Fruit fly (Drosophila melanogaster): ENCODE measurements around the gene CG14826.

CG14826 gene

DNA sequence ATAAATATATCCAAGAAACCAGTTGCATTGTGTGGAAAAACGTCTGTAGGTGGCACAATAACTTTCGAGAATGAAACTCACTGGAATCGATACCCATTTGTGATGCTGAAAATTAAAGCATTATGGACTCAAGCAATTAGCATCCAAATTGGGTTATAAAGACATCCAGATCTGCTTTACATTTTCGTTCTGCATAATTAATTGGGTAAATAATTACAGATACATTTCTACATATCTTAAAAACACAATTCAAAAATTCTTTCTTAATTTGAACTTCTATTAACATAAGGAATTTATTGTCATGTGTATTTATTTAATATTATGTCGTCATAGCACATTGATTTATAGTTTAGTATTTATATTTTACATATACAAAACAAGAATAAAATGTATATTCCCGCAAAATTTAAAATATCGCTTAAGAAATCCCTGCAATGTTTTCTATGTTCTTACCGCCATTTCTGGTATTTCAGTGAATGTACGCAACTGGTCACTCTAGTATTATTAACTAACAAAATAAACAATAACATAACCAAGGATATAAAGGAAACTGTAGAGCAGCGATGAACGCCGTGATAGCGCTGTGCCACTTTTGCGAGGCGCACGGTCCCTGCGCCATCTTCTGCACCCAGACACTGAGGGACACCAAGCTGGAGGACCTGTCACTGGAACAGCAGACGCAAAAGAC lies 3.9 kb downstream of the CG14826 start, which contains the start of the genes CG14829 and BHD:
Gene CG14829 (minus strand): TSS at position 51 of the 688 bp plus-strand sequence.
Gene BHD (plus strand): TSS at position 471 of the 688 bp plus-strand sequence.
- TF ChIP-seq MBD-R2 (GFP tag; IDR thresholded peaks at IDR 0.05) (peak; percentile 59), E2f2 (GFP tag; IDR thresholded peaks at IDR 0.05) (peak; percentile 65; the same call in 1 of the 2 replicates), sens (GFP tag) (peak; percentile 29), CG4617 (GFP tag; optimal IDR thresholded peaks at IDR 0.05; ENCODE audit: borderline replicate concordance) (peak; percentile 22), amos (GFP tag; IDR thresholded peaks at IDR 0.05; ENCODE audit: partially characterized antibody) (peak; percentile 13; the same call in 1 of the 2 replicates), stwl (tag; optimal IDR thresholded peaks at IDR 0.05) (peak; percentile 86), hbn (GFP tag; IDR thresholded peaks at IDR 0.05; ENCODE audit: partially characterized antibody) (no peak), CG8924 (tag; optimal IDR thresholded peaks at IDR 0.05) (peak; percentile 23), Scr (GFP tag; IDR thresholded peaks at IDR 0.05; ENCODE audit: partially characterized antibody) (0 out of 2 replicates have a peak, but pooled peaks have one; percentile 14), Pdp1 (GFP tag; optimal IDR thresholded peaks at IDR 0.05) (peak in 1 of 2 experiments; percentile 66), Dll (GFP tag; IDR thresholded peaks at IDR 0.05; ENCODE audit: partially characterized antibody) (peak; percentile 49; the same call in 1 of the 4 replicates), BEAF-32 (GFP tag; optimal IDR thresholded peaks at IDR 0.05) (peak; percentile 42), dan (GFP tag; IDR thresholded peaks at IDR 0.05) (no peak), CG34376 (GFP tag; optimal IDR thresholded peaks at IDR 0.05) (no peak), Dp (GFP tag; optimal IDR thresholded peaks at IDR 0.05) (peak; percentile 63), CG9797 (GFP tag; optimal IDR thresholded peaks at IDR 0.05) (peak; percentile 60), CG4282 (GFP tag; optimal IDR thresholded peaks at IDR 0.05) (no peak), CG6254 (GFP tag; optimal IDR thresholded peaks at IDR 0.05) (no peak), unc-4 (GFP tag; IDR thresholded peaks at IDR 0.05; ENCODE audit: partially characterized antibody) (0 out of 2 replicates have a peak, but pooled peaks have one; percentile 14), ara (GFP tag; IDR thresholded peaks at IDR 0.05) (no peak), CG13287 (GFP tag; IDR thresholded peaks at IDR 0.05; ENCODE audit: partially characterized antibody) (peak; percentile 29; the same call in 1 of the 2 replicates), MESR4 (GFP tag; optimal IDR thresholded peaks at IDR 0.05) (peak; percentile 42), phol (tag; optimal IDR thresholded peaks at IDR 0.05) (no peak), gfzf (GFP tag; optimal IDR thresholded peaks at IDR 0.05) (peak; percentile 71), CG14710 (tag; optimal IDR thresholded peaks at IDR 0.05) (peak; percentile 21), pzg (GFP tag; optimal IDR thresholded peaks at IDR 0.05) (peak; percentile 48), YL-1 (GFP tag; optimal IDR thresholded peaks at IDR 0.05) (peak; percentile 48), bigmax (GFP tag; optimal IDR thresholded peaks at IDR 0.05) (peak; percentile 61), CG10267 (tag; optimal IDR thresholded peaks at IDR 0.05) (peak; percentile 40), Oaz (GFP tag; IDR thresholded peaks at IDR 0.05) (no peak)

DNA sequence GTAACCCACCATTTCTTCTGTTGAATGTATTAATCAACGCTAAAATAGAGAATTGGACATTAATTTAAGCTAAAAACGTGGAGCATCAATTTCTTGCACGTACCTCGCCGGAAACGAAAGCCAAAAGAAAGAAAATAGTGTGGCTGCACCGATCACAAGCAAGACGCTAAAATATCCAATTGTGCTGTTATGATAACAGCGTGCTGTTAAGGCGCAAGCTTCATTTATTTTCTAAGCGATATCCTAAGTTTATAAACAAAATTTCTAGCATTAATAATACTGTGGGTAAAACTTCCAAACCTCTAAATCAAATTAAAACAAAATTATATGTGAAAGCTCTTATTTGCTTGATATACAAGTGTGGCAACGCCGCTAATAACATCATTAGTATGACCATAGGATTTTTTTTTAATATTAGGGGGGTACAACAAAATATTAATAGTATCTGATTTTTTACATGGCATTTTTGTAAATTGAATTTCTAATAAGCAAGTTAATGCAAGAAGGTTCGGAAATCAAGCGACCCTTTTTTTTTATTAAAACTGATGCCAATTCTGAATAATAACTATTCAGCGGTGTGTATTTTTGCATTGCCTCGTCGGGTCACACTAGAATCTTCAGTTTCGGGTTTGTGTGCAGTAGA lies 7.0 kb downstream of the CG14826 start, which contains the start of the genes RpL18 and Neos:
Gene RpL18 (minus strand): TSS at position 135 of the 643 bp plus-strand sequence.
Gene Neos (plus strand): TSS at position 412 of the 643 bp plus-strand sequence.
- TF ChIP-seq Ravus (GFP tag; IDR thresholded peaks at IDR 0.05): no peak
- TF ChIP-seq CG2199 (GFP tag; IDR thresholded peaks at IDR 0.05): no peak
- TF ChIP-seq ara (GFP tag; IDR thresholded peaks at IDR 0.05): peak; percentile 41
- TF ChIP-seq E2f1 (GFP tag; IDR thresholded peaks at IDR 0.05): peak; percentile 42; the same call in 1 of the 2 replicates
- TF ChIP-seq GATAe (GFP tag; conservative IDR thresholded peaks at IDR 0.05): no peak
- TF ChIP-seq ftz-f1 (GFP tag; optimal IDR thresholded peaks at IDR 0.05): no peak
- peak; percentile 1 for TF ChIP-seq Kr (GFP tag; optimal IDR thresholded peaks at IDR 0.05)
- no peak for TF ChIP-seq ham (GFP tag; IDR thresholded peaks at IDR 0.05)
- peak; percentile 39; the same call in 1 of the 2 replicates for TF ChIP-seq esg (GFP tag; conservative IDR thresholded peaks at IDR 0.05)
- TF ChIP-seq Jarid2 (GFP tag; optimal IDR thresholded peaks at IDR 0.05): peak; percentile 61
- TF ChIP-seq CG13894 (tag; optimal IDR thresholded peaks at IDR 0.05): peak; percentile 60
- TF ChIP-seq mld (GFP tag; IDR thresholded peaks at IDR 0.05; ENCODE audit: partially characterized antibody): no peak
- TF ChIP-seq CG14014 (GFP tag; IDR thresholded peaks at IDR 0.05): peak; percentile 38
- peak; percentile 60 for TF ChIP-seq CG3407 (GFP tag; optimal IDR thresholded peaks at IDR 0.05)
- TF ChIP-seq PHDP (tag; optimal IDR thresholded peaks at IDR 0.05): peak; percentile 73
- TF ChIP-seq CG16779 (GFP tag; IDR thresholded peaks at IDR 0.05): no peak
- TF ChIP-seq sd (tag; optimal IDR thresholded peaks at IDR 0.05): no peak
- peak; percentile 62 for TF ChIP-seq Nf-YC (tag; optimal IDR thresholded peaks at IDR 0.05)

Data from whole organism, embryonic.